Fruit fly (Drosophila melanogaster) whole organism, embryonic: Measurements from ENCODE around the gene Oseg2.

Experiments
- Adf1 ChIP-seq: fragments of 200-800 bp; sonication (Bioruptor generic); IDR thresholded peaks from 2 replicates; pipeline ENCODE4 v1.3.6; 2022; ENCODE audit warnings: missing biosample characterization, missing genetic modification characterization
- Atf6 ChIP-seq: fragments of 200-800 bp; sonication (Bioruptor generic); IDR thresholded peaks from 2 replicates; pipeline ENCODE4 v1.3.6; 2022; ENCODE audit warnings: missing biosample characterization, missing genetic modification characterization
- CG10209 ChIP-seq: fragments of 200-800 bp; sonication (Bioruptor generic); optimal IDR thresholded peaks from 3 replicates; lab custom pipeline; 2017; ENCODE audit warnings: missing biosample characterization, mild to moderate bottlenecking, missing genetic modification characterization, missing genetic modification reagents
- CG12299 ChIP-seq: fragments of 200-800 bp; sonication (Bioruptor generic); optimal IDR thresholded peaks from 2 replicates; lab custom pipeline; 2018; ENCODE audit warnings: missing biosample characterization, mild to moderate bottlenecking, missing genetic modification characterization
- CG13624 ChIP-seq: fragments of 200-800 bp; sonication (Bioruptor generic); optimal IDR thresholded peaks from 2 replicates; lab custom pipeline; 2016; ENCODE audit warnings: missing biosample characterization, missing genetic modification characterization
- CG16779 ChIP-seq: fragments of 200-800 bp; sonication (Bioruptor generic); IDR thresholded peaks from 2 replicates; pipeline ENCODE4 v1.3.6; 2022; ENCODE audit warnings: missing biosample characterization, missing genetic modification characterization
- CG17912 ChIP-seq: fragments of 200-800 bp; sonication (Bioruptor generic); optimal IDR thresholded peaks from 2 replicates; lab custom pipeline; 2018; ENCODE audit warnings: missing biosample characterization, mild to moderate bottlenecking, missing genetic modification characterization
- CG2116 ChIP-seq: fragments of 200-800 bp; sonication (Bioruptor generic); optimal IDR thresholded peaks from 3 replicates; lab custom pipeline; 2018; ENCODE audit warnings: missing biosample characterization, mild to moderate bottlenecking, missing genetic modification characterization
- CG34422 ChIP-seq: fragments of 200-800 bp; sonication (Bioruptor generic); IDR thresholded peaks from 3 replicates; pipeline ENCODE4 v1.3.6; 2022; ENCODE audit warnings: missing biosample characterization, missing genetic modification characterization
- CG5245 ChIP-seq: fragments of 200-800 bp; sonication (Bioruptor generic); optimal IDR thresholded peaks from 3 replicates; lab custom pipeline; 2016; ENCODE audit warnings: missing biosample characterization, missing genetic modification characterization
- CG8765 ChIP-seq: fragments of 200-800 bp; sonication (Bioruptor generic); IDR thresholded peaks from 2 replicates; pipeline ENCODE4 v1.3.6; 2022; ENCODE audit warnings: missing biosample characterization, missing genetic modification characterization
- CrebB ChIP-seq: fragments of 200-800 bp; sonication (Bioruptor generic); optimal IDR thresholded peaks from 3 replicates; lab custom pipeline; 2018; ENCODE audit warnings: missing biosample characterization, mild to moderate bottlenecking, missing genetic modification characterization
- Dip3 ChIP-seq: fragments of 200-800 bp; sonication (Bioruptor generic); optimal IDR thresholded peaks from 3 replicates; lab custom pipeline; 2016; ENCODE audit warnings: missing biosample characterization, missing genetic modification characterization
- Doc3 ChIP-seq: fragments of 200-800 bp; sonication (Bioruptor generic); IDR thresholded peaks from 3 replicates; pipeline ENCODE4 v1.3.6; 2022; ENCODE audit warnings: missing biosample characterization, missing genetic modification characterization; ENCODE audit not compliant: partially characterized antibody
- Drgx ChIP-seq: fragments of 200-800 bp; sonication (Bioruptor generic); IDR thresholded peaks from 2 replicates; pipeline ENCODE4 v1.3.6; 2022; ENCODE audit warnings: missing biosample characterization, missing genetic modification characterization
- ERR ChIP-seq: fragments of 200-800 bp; sonication (Bioruptor generic); optimal IDR thresholded peaks from 2 replicates; lab custom pipeline; 2016; ENCODE audit warnings: missing biosample characterization, missing genetic modification characterization
- Ets65A ChIP-seq: fragments of 200-800 bp; sonication (Bioruptor generic); peaks from one replicate; lab custom pipeline; 2016; ENCODE audit warnings: missing biosample characterization, missing genetic modification characterization
- HLH4C ChIP-seq: fragments of 200-800 bp; sonication (Bioruptor generic); IDR thresholded peaks from 3 replicates; pipeline ENCODE4 v1.3.6; 2022; ENCODE audit warnings: missing biosample characterization, missing genetic modification characterization; ENCODE audit not compliant: partially characterized antibody
- Hey ChIP-seq: fragments of 200-800 bp; sonication (Bioruptor generic); optimal IDR thresholded peaks from 3 replicates; lab custom pipeline; 2018; ENCODE audit warnings: missing biosample characterization, mild to moderate bottlenecking, missing genetic modification characterization
- Hr39 ChIP-seq: fragments of >200 bp; optimal IDR thresholded peaks from 2 replicates; lab custom pipeline; 2017
- Med ChIP-seq: fragments of 200-800 bp; sonication (Bioruptor generic); peaks from one replicate; lab custom pipeline; 2016; ENCODE audit warnings: missing biosample characterization, missing genetic modification characterization, mild to moderate bottlenecking, inconsistent platforms, moderate library complexity
- Optix ChIP-seq: fragments of 200-800 bp; sonication (Bioruptor generic); IDR thresholded peaks from 3 replicates; pipeline ENCODE4 v1.3.6; 2022; ENCODE audit warnings: missing biosample characterization, missing genetic modification characterization
- Rfx ChIP-seq: fragments of 200-800 bp; sonication (Bioruptor generic); IDR thresholded peaks from 2 replicates; pipeline ENCODE4 v1.3.6; 2022; ENCODE audit warnings: missing biosample characterization, missing genetic modification characterization
- Taf1 ChIP-seq: fragments of 200-800 bp; sonication (Bioruptor generic); IDR thresholded peaks from 2 replicates; pipeline ENCODE4 v1.3.6; 2022; ENCODE audit warnings: missing biosample characterization, missing genetic modification characterization
- Trl ChIP-seq, 3 experiments: fragments of >200 bp in 2 of 3; fragments of 200-800 bp in 1 of 3; sonication (Bioruptor generic) in 1 of 3; optimal IDR thresholded peaks; 2 replicates in 1 of 3; 3 replicates in 2 of 3; lab custom pipeline; 2016 to 2017; ENCODE audit warnings: missing biosample characterization in 1 of 3, missing genetic modification characterization in 1 of 3
- Xbp1 ChIP-seq: fragments of 200-800 bp; sonication (Bioruptor generic); optimal IDR thresholded peaks from 3 replicates; lab custom pipeline; 2016; ENCODE audit warnings: missing biosample characterization, mild to moderate bottlenecking, missing genetic modification characterization
- cg ChIP-seq: fragments of 200-800 bp; sonication (Bioruptor generic); optimal IDR thresholded peaks from 3 replicates; lab custom pipeline; 2019; ENCODE audit warnings: missing biosample characterization, mild to moderate bottlenecking, missing genetic modification characterization, moderate library complexity
- chinmo ChIP-seq: fragments of 200-800 bp; sonication (Bioruptor generic); IDR thresholded peaks from 4 replicates; pipeline ENCODE4 v1.3.6; 2022; ENCODE audit warnings: missing biosample characterization, missing genetic modification characterization; ENCODE audit not compliant: partially characterized antibody
- ewg ChIP-seq: fragments of 200-800 bp; sonication (Bioruptor generic); optimal IDR thresholded peaks from 3 replicates; lab custom pipeline; 2017; ENCODE audit warnings: mild to moderate bottlenecking, missing biosample characterization, missing genetic modification reagents, missing genetic modification characterization
- exex ChIP-seq: fragments of 200-800 bp; sonication (Bioruptor generic); optimal IDR thresholded peaks from 4 replicates; lab custom pipeline; 2018; ENCODE audit warnings: missing biosample characterization, mild to moderate bottlenecking, missing genetic modification characterization, moderate library complexity
- gce ChIP-seq: fragments of 200-800 bp; sonication (Bioruptor generic); IDR thresholded peaks from 3 replicates; pipeline ENCODE4 v1.3.6; 2022; ENCODE audit warnings: missing biosample characterization, missing genetic modification characterization
- gcm2 ChIP-seq: fragments of 200-800 bp; sonication (Bioruptor generic); optimal IDR thresholded peaks from 2 replicates; lab custom pipeline; 2016; ENCODE audit warnings: missing biosample characterization, missing genetic modification characterization
- grn ChIP-seq: fragments of 200-800 bp; sonication (Bioruptor generic); optimal IDR thresholded peaks from 3 replicates; lab custom pipeline; 2017; ENCODE audit warnings: missing biosample characterization, missing genetic modification characterization
- kah ChIP-seq: fragments of 200-800 bp; sonication (Bioruptor generic); optimal IDR thresholded peaks from 2 replicates; lab custom pipeline; 2018; ENCODE audit warnings: missing biosample characterization, mild to moderate bottlenecking, missing genetic modification characterization
- ken ChIP-seq: fragments of 200-800 bp; sonication (Bioruptor generic); IDR thresholded peaks from 3 replicates; pipeline ENCODE4 v1.3.6; 2022; ENCODE audit warnings: missing biosample characterization, missing genetic modification characterization
- klu ChIP-seq: fragments of 200-800 bp; sonication (Bioruptor generic); IDR thresholded peaks from 2 replicates; pipeline ENCODE4 v1.3.6; 2022; ENCODE audit warnings: missing biosample characterization, missing genetic modification characterization
- nerfin-1 ChIP-seq: fragments of 200-800 bp; sonication (Bioruptor generic); optimal IDR thresholded peaks from 3 replicates; lab custom pipeline; 2019; ENCODE audit warnings: missing biosample characterization, mild to moderate bottlenecking, missing genetic modification characterization, moderate library complexity
- odd ChIP-seq: fragments of 200-800 bp; sonication (Bioruptor generic); optimal IDR thresholded peaks from 2 replicates; lab custom pipeline; 2017; ENCODE audit warnings: missing biosample characterization, mild to moderate bottlenecking, missing genetic modification characterization
- pita ChIP-seq: fragments of 200-800 bp; sonication (Bioruptor generic); optimal IDR thresholded peaks from 2 replicates; lab custom pipeline; 2017; ENCODE audit warnings: missing biosample characterization, mild to moderate bottlenecking, missing genetic modification characterization
- prd ChIP-seq, 3 experiments: fragments of >200 bp in 2 of 3; fragments of 200-800 bp in 1 of 3; sonication (Bioruptor generic) in 1 of 3; optimal IDR thresholded peaks in 2 of 3; IDR thresholded peaks in 1 of 3; 2 replicates in 2 of 3; 3 replicates in 1 of 3; pipeline versions ENCODE4 v1.3.6 to Lab custom; 2017 to 2022; ENCODE audit warnings: missing biosample characterization in 1 of 3, missing genetic modification characterization in 1 of 3
- pros ChIP-seq: fragments of 200-800 bp; sonication (Bioruptor generic); optimal IDR thresholded peaks from 3 replicates; lab custom pipeline; 2019; ENCODE audit warnings: missing biosample characterization, mild to moderate bottlenecking, missing genetic modification characterization, moderate library complexity
- sc ChIP-seq, 3 experiments: fragments of >200 bp in 2 of 3; fragments of 200-800 bp in 1 of 3; sonication (Bioruptor generic) in 1 of 3; optimal IDR thresholded peaks; 2 replicates in 2 of 3; 3 replicates in 1 of 3; lab custom pipeline; 2017; ENCODE audit warnings: mild to moderate bottlenecking in 1 of 3, missing biosample characterization in 1 of 3, missing genetic modification characterization in 1 of 3, missing genetic modification reagents in 1 of 3
- scrt ChIP-seq: fragments of 200-800 bp; sonication (Bioruptor generic); optimal IDR thresholded peaks from 2 replicates; lab custom pipeline; 2018; ENCODE audit warnings: missing biosample characterization, mild to moderate bottlenecking, missing genetic modification characterization, moderate library complexity
- sd ChIP-seq: fragments of 200-800 bp; sonication (Bioruptor generic); optimal IDR thresholded peaks from 3 replicates; lab custom pipeline; 2018; ENCODE audit warnings: missing biosample characterization, mild to moderate bottlenecking, missing genetic modification characterization, moderate library complexity
- seq ChIP-seq: fragments of 200-800 bp; sonication (Bioruptor generic); IDR thresholded peaks from 2 replicates; pipeline ENCODE4 v1.3.6; 2022; ENCODE audit warnings: missing biosample characterization, missing genetic modification characterization
- shn ChIP-seq: fragments of 200-800 bp; sonication (Bioruptor generic); optimal IDR thresholded peaks from 3 replicates; lab custom pipeline; 2016; ENCODE audit warnings: missing biosample characterization, missing genetic modification characterization
- slbo ChIP-seq: fragments of 200-800 bp; sonication (Bioruptor generic); IDR thresholded peaks from 2 replicates; pipeline ENCODE4 v1.3.6; 2022; ENCODE audit warnings: missing biosample characterization, missing genetic modification characterization

Gene Oseg2

DNA sequence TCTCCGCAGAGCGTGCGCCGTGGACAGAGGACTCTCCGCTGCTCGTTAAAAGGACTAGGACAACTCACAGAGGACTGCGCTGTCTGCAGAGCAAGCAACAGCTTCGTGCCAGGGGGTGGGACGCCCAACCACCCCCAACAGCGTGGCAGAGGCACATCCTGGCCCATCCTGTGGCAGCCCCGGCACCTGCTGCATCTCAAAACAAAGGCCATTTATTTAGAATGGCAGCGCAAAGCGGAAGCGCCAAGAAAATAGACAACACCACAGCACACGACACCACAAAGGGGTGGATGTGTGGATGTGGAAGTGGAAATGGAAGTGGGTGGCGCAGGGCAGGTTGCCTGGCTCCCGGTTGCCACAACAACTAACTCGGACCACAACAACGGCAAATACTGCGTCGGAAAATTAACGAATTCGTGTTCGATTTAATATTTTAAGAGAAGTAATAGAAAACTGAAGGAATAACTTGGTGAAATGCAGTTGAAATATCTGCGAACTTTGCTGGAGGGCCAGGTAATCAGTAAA is at the start of gene Oseg2:
TSS of gene Oseg2 (plus strand) at position 475 of the 525 bp plus-strand sequence.
- TF ChIP-seq CG16779 (GFP tag; lab: Robert Waterston, UW) (peak; percentile 36; the same call in 1 of the 2 replicates), kah (GFP tag; lab: Kevin White, UChicago) (peak; percentile 37), prd (optimal IDR thresholded peaks at IDR 0.05; lab: Kevin White, UChicago) (no peak), prd (GFP tag; IDR thresholded peaks at IDR 0.05; lab: Robert Waterston, UW) (0 out of 3 replicates have a peak, but pooled peaks have one; percentile 10), Rfx (GFP tag; lab: Robert Waterston, UW) (peak; percentile 17; the same call in 1 of the 2 replicates), Adf1 (GFP tag; lab: Robert Waterston, UW) (peak; percentile 68; the same call in 1 of the 2 replicates), scrt (peak; percentile 100), pita (no peak), Trl (optimal IDR thresholded peaks at IDR 0.05; lab: Kevin White, UChicago) (peak; percentile 4 to 34), Trl (GFP tag; optimal IDR thresholded peaks at IDR 0.05; lab: Kevin White, UChicago) (no peak), sc (optimal IDR thresholded peaks at IDR 0.05; lab: Kevin White, UChicago) (no peak), sc (GFP tag; optimal IDR thresholded peaks at IDR 0.05; lab: Kevin White, UChicago) (no peak), Hey (tag; lab: Kevin White, UChicago) (peak; percentile 32), klu (GFP tag; lab: Robert Waterston, UW) (0 out of 2 replicates have a peak, but pooled peaks have one; percentile 29), ewg (peak; percentile 99), nerfin-1 (tag; lab: Kevin White, UChicago) (peak; percentile 49), Med (peak; percentile 10), Dip3 (GFP tag; lab: Kevin White, UChicago) (no peak), pros (GFP tag; lab: Kevin White, UChicago) (peak; percentile 56), HLH4C (GFP tag; lab: Robert Waterston, UW) (0 out of 3 replicates have a peak, but pooled peaks have one; percentile 9), CG2116 (GFP tag; lab: Kevin White, UChicago) (no peak), CG5245 (GFP tag; lab: Kevin White, UChicago) (no peak), CG34422 (GFP tag; lab: Robert Waterston, UW) (peak; percentile 71; the same call in 1 of the 3 replicates), seq (GFP tag; lab: Robert Waterston, UW) (peak; percentile 82), chinmo (GFP tag; lab: Robert Waterston, UW) (0 out of 4 replicates have a peak, but pooled peaks have one; percentile 53)

DNA sequence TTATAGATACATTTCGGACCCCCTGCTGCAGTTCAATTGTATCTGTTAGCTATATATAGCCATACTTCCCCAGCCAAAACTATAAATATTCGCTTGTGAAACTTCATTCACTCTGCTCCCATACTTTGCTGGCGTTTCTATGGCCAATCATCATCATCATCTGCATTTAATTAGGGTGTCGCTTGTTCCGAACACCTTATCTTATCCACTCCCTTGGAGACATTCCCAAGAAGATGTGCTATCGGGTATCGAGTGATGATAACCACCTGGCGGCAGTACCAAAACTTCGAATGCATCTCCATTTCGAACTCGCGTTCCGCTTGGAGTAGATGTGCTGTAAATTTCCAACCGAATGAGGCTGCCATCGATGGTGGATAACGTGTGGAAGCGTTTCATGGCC is 43.8 kb upstream of the Oseg2 start, which contains the start of gene CG13810:
TSS of gene CG13810 (plus strand) at position 301 of the 400 bp plus-strand sequence.
- TF ChIP-seq CG10209 (GFP tag; lab: Kevin White, UChicago) = no peak
- TF ChIP-seq ERR (GFP tag; lab: Kevin White, UChicago) = no peak
- no peak for TF ChIP-seq slbo (GFP tag; lab: Robert Waterston, UW)
- no peak for TF ChIP-seq sd

DNA sequence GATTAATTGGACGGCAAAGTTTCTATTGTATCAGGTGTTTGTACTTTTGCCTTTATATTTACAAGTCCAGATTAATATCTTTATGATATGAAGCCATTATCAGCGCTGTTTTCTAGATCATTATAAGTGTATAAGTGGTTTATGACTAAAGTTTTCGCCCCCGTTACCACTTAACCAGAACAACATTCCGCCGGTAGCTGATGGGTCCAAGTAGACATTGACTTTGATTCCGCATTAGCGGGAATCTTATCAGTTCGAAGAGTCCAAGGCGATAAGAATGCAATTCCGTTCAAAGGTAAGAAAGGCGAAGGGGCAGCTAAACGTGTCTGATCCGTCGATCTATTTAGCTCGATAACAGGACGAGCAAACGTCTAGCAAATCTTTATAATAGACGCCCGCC is 37.9 kb upstream of the Oseg2 start:
- no peak for TF ChIP-seq CG17912
- no peak for TF ChIP-seq gce (GFP tag; lab: Robert Waterston, UW)
- no peak for TF ChIP-seq gcm2 (GFP tag; lab: Kevin White, UChicago)
- TF ChIP-seq cg = no peak
- TF ChIP-seq sd = peak; percentile 62
- TF ChIP-seq Doc3 (GFP tag; lab: Robert Waterston, UW) = no peak
- TF ChIP-seq ken = no peak
- peak; percentile 74 for TF ChIP-seq Hey (tag; lab: Kevin White, UChicago)
- TF ChIP-seq Taf1 (GFP tag; lab: Robert Waterston, UW) = no peak
- TF ChIP-seq CG12299 (tag; lab: Kevin White, UChicago) = no peak
- TF ChIP-seq CrebB (tag; lab: Kevin White, UChicago) = no peak
- no peak for TF ChIP-seq Optix (GFP tag; lab: Robert Waterston, UW)
- peak; percentile 41 for TF ChIP-seq grn
- TF ChIP-seq Xbp1 (GFP tag; lab: Kevin White, UChicago) = no peak
- no peak for TF ChIP-seq shn (GFP tag; lab: Kevin White, UChicago)
- TF ChIP-seq Drgx (GFP tag; lab: Robert Waterston, UW) = no peak
- TF ChIP-seq odd (GFP tag; lab: Kevin White, UChicago) = no peak
- TF ChIP-seq Atf6 (GFP tag; lab: Robert Waterston, UW) = no peak
- no peak for TF ChIP-seq CG13624
- no peak for TF ChIP-seq Ets65A (GFP tag; lab: Kevin White, UChicago)
- TF ChIP-seq Hr39 (lab: Kevin White, UChicago) = no peak
- TF ChIP-seq exex (tag; lab: Kevin White, UChicago) = peak; percentile 34
- TF ChIP-seq CG8765 (GFP tag; lab: Robert Waterston, UW) = no peak
